Worm (Caenorhabditis elegans) whole organism, L2 larva: ENCODE results near the gene W04E12.7.

ENCODE experiments used
- ZK546.5 ChIP-seq: sonication (generic microtip); optimal IDR thresholded peaks from 2 replicates; lab custom pipeline; 2017; ENCODE audit warnings: missing biosample characterization, missing genetic modification characterization
- ama-1 ChIP-seq: fragments of 150-350 bp; optimal IDR thresholded peaks from 2 replicates; lab custom pipeline; 2018; ENCODE audit warnings: inconsistent platforms
- blmp-1 ChIP-seq: sonication (generic microtip); optimal IDR thresholded peaks from 2 replicates; lab custom pipeline; 2017; ENCODE audit warnings: missing genetic modification characterization, mild to moderate bottlenecking, missing compliant biosample characterization, antibody characterized with exemption, moderate library complexity; ENCODE audit not compliant: insufficient read depth
- ceh-82 ChIP-seq: fragments of 150-350 bp; optimal IDR thresholded peaks from 2 replicates; lab custom pipeline; 2014; ENCODE audit warnings: missing biosample characterization, missing genetic modification characterization
- dmd-4 ChIP-seq: sonication (generic microtip); optimal IDR thresholded peaks from 2 replicates; lab custom pipeline; 2017; ENCODE audit warnings: missing biosample characterization, missing genetic modification characterization
- unc-39 ChIP-seq: fragments of 150-350 bp; optimal IDR thresholded peaks from 2 replicates; lab custom pipeline; 2014; ENCODE audit warnings: missing biosample characterization, missing genetic modification characterization
- unc-55 ChIP-seq: fragments of 150-350 bp; sonication (generic microtip); optimal IDR thresholded peaks from 3 replicates; lab custom pipeline; 2014; ENCODE audit warnings: missing biosample characterization, missing genetic modification reagents, missing genetic modification characterization

DNA sequence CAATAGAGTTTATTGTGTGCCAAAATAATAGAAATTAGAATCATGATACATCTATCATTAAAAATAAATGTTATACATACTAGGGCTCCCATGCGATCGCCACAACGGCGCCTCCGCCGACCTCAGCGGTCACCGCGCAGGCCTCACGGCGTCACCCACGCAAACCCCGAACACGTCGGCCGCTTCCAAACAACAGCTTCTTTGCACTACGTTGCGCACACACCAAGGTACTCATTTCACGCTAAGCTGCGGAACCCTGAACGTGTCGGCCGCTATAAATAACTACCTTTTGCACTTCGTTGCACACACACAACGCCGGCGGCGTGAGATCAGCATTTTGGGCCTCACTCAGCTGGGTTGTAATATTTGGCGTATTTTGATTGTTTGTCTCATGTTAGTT, 21.9 kb upstream of the W04E12.7 start:
- TF ChIP-seq blmp-1 (tag; lab: Kevin White, UChicago) (no peak), unc-39 (no peak), dmd-4 (tag; lab: Kevin White, UChicago) (no peak), ZK546.5 (tag; lab: Kevin White, UChicago) (no peak), ama-1 (lab: Kevin White, UChicago) (no peak), unc-55 (GFP tag; lab: Kevin White, UChicago) (no peak), ceh-82 (no peak)
